Worm (Caenorhabditis elegans): Measurements from ENCODE around the gene snrp-40.1.

Gene snrp-40.1

ce11 chrX:11299642-11300307 lies at the start of gene snrp-40.1, which contains the start of gene F08G12.3 (continued):
- TF ChIP-seq nhr-6 (tag; optimal IDR thresholded peaks at IDR 0.05) (peak; percentile 86), nhr-76 (tag; optimal IDR thresholded peaks at IDR 0.05) (no peak), ces-1 (GFP tag; optimal IDR thresholded peaks at IDR 0.05) (no peak), lir-3 (tag; optimal IDR thresholded peaks at IDR 0.05) (no peak), mdt-29 (GFP tag; IDR thresholded peaks at IDR 0.05) (no peak), sdz-12 (GFP tag; optimal IDR thresholded peaks at IDR 0.05) (no peak), lin-1 (GFP tag; IDR thresholded peaks at IDR 0.05) (no peak), lin-15B (tag; optimal IDR thresholded peaks at IDR 0.05) (no peak), fkh-10 (GFP tag; optimal IDR thresholded peaks at IDR 0.05) (peak; percentile 90), attf-4 (tag; optimal IDR thresholded peaks at IDR 0.05) (no peak), php-3 (GFP tag; IDR thresholded peaks at IDR 0.05) (no peak), spr-3 (GFP tag; optimal IDR thresholded peaks at IDR 0.05) (no peak), madf-9 (GFP tag; conservative IDR thresholded peaks at IDR 0.05) (peak; percentile 27), dmd-8 (GFP tag; IDR thresholded peaks at IDR 0.05) (no peak), F37D6.2 (tag; optimal IDR thresholded peaks at IDR 0.05) (peak; percentile 57), ztf-11 (tag; optimal IDR thresholded peaks at IDR 0.05) (no peak), ceh-32 (tag; optimal IDR thresholded peaks at IDR 0.05; ENCODE audit: poor library complexity) (no peak), mxl-2 (GFP tag; conservative IDR thresholded peaks at IDR 0.05) (no peak), hmg-1.1 (GFP tag; IDR thresholded peaks at IDR 0.05) (peak; percentile 92), lin-38 (GFP tag; IDR thresholded peaks at IDR 0.05) (peak; percentile 93), pqm-1 (tag; optimal IDR thresholded peaks at IDR 0.05) (peak; percentile 70), rbr-2 (tag; optimal IDR thresholded peaks at IDR 0.05) (peak; percentile 89), aly-2 (tag; optimal IDR thresholded peaks at IDR 0.05) (no peak), cey-2 (tag; optimal IDR thresholded peaks at IDR 0.05; ENCODE audit: borderline replicate concordance, insufficient read depth) (no peak), hlh-11 (tag; optimal IDR thresholded peaks at IDR 0.05) (peak; percentile 92), fos-1 (tag; optimal IDR thresholded peaks at IDR 0.05) (no peak), duxl-1 (tag; optimal IDR thresholded peaks at IDR 0.05; ENCODE audit: poor library complexity) (no peak), mep-1 (tag; optimal IDR thresholded peaks at IDR 0.05) (peak; percentile 94), dve-1 (tag; optimal IDR thresholded peaks at IDR 0.05; ENCODE audit: insufficient read depth) (peak; percentile 89), aha-1 (tag) (peak; percentile 99), zip-11 (GFP tag; IDR thresholded peaks at IDR 0.05) (no peak), nhr-111 (GFP tag; optimal IDR thresholded peaks at IDR 0.05) (no peak), zfp-2 (tag; optimal IDR thresholded peaks at IDR 0.05) (no peak), ZK546.5 (tag; optimal IDR thresholded peaks at IDR 0.05) (no peak), T26A8.4 (GFP tag; IDR thresholded peaks at IDR 0.05) (peak; percentile 51; the same call in 1 of the 2 replicates), mes-2 (tag; optimal IDR thresholded peaks at IDR 0.05; ENCODE audit: poor library complexity, severe bottlenecking) (peak; percentile 88), Y105C5A.15 (GFP tag; IDR thresholded peaks at IDR 0.05) (no peak), nhr-77 (tag; optimal IDR thresholded peaks at IDR 0.05) (peak; percentile 78), Y5F2A.4 (GFP tag; optimal IDR thresholded peaks at IDR 0.05) (no peak), Y48G9A.11 (GFP tag; IDR thresholded peaks at IDR 0.05) (no peak), hif-1 (tag; optimal IDR thresholded peaks at IDR 0.05) (peak in 1 of 2 experiments; percentile 75), pha-4 (GFP tag; IDR thresholded peaks at IDR 0.05) (no peak), pha-4 (tag; optimal IDR thresholded peaks at IDR 0.05) (no peak), hlh-30 (tag; optimal IDR thresholded peaks at IDR 0.05; ENCODE audit: insufficient read depth) (peak; percentile 90), dmd-6 (GFP tag; IDR thresholded peaks at IDR 0.05) (peak; percentile 79), ceh-28 (tag; optimal IDR thresholded peaks at IDR 0.05) (no peak), nhr-10 (tag; optimal IDR thresholded peaks at IDR 0.05) (no peak), F49E8.2 (tag; optimal IDR thresholded peaks at IDR 0.05; ENCODE audit: borderline replicate concordance) (no peak), madf-5 (GFP tag; IDR thresholded peaks at IDR 0.05) (no peak), nhr-25 (tag; optimal IDR thresholded peaks at IDR 0.05; ENCODE audit: borderline replicate concordance, insufficient read depth) (peak; percentile 71)

Data from whole organism, L4 larva.